Fruit fly (Drosophila melanogaster) whole organism, embryonic: Measurements from ENCODE around the gene CG31861.

Source experiments
- B-H1 ChIP-seq: fragments of 200-800 bp; sonication (Bioruptor generic); IDR thresholded peaks from 3 replicates; pipeline ENCODE4 v1.3.6; 2022; ENCODE audit warnings: missing biosample characterization, missing genetic modification characterization
- BEAF-32 ChIP-seq: fragments of 200-800 bp; sonication (Bioruptor generic); optimal IDR thresholded peaks from 3 replicates; lab custom pipeline; 2017; ENCODE audit warnings: missing biosample characterization, missing genetic modification characterization, mild to moderate bottlenecking, moderate library complexity, missing genetic modification reagents
- CG10267 ChIP-seq: fragments of 200-800 bp; sonication (Bioruptor generic); optimal IDR thresholded peaks from 2 replicates; lab custom pipeline; 2018; ENCODE audit warnings: missing biosample characterization, mild to moderate bottlenecking, missing genetic modification characterization, moderate library complexity
- CG11504 ChIP-seq: fragments of 200-800 bp; sonication (Bioruptor generic); optimal IDR thresholded peaks from 3 replicates; lab custom pipeline; 2019; ENCODE audit warnings: missing biosample characterization, mild to moderate bottlenecking, missing genetic modification characterization, moderate library complexity
- CG12744 ChIP-seq: fragments of 200-800 bp; sonication (Bioruptor generic); optimal IDR thresholded peaks from 2 replicates; lab custom pipeline; 2016; ENCODE audit warnings: missing biosample characterization, missing genetic modification characterization
- CG13624 ChIP-seq: fragments of 200-800 bp; sonication (Bioruptor generic); optimal IDR thresholded peaks from 2 replicates; lab custom pipeline; 2016; ENCODE audit warnings: missing biosample characterization, missing genetic modification characterization
- CG17361 ChIP-seq: fragments of 200-800 bp; sonication (Bioruptor generic); IDR thresholded peaks from 3 replicates; pipeline ENCODE4 v1.3.6; 2022; ENCODE audit warnings: missing biosample characterization, missing genetic modification characterization
- CG18262 ChIP-seq: fragments of 200-800 bp; optimal IDR thresholded peaks from 3 replicates; lab custom pipeline; 2019; ENCODE audit warnings: missing biosample characterization, mild to moderate bottlenecking, missing genetic modification characterization, moderate library complexity
- CG2712 ChIP-seq: fragments of 200-800 bp; optimal IDR thresholded peaks from 3 replicates; lab custom pipeline; 2019; ENCODE audit warnings: missing biosample characterization, mild to moderate bottlenecking, missing genetic modification characterization, moderate library complexity
- CG3995 ChIP-seq: fragments of 200-800 bp; sonication (Bioruptor generic); optimal IDR thresholded peaks from 3 replicates; lab custom pipeline; 2016; ENCODE audit warnings: missing biosample characterization, missing genetic modification characterization
- CG4328 ChIP-seq: fragments of 200-800 bp; sonication (Bioruptor generic); optimal IDR thresholded peaks from 3 replicates; lab custom pipeline; 2017; ENCODE audit warnings: missing biosample characterization, missing genetic modification reagents, missing genetic modification characterization
- CG4424 ChIP-seq: fragments of 200-800 bp; sonication (Bioruptor generic); optimal IDR thresholded peaks from 3 replicates; lab custom pipeline; 2016; ENCODE audit warnings: missing biosample characterization, missing genetic modification characterization
- CG5180 ChIP-seq: fragments of 200-800 bp; sonication (Bioruptor generic); optimal IDR thresholded peaks from 3 replicates; lab custom pipeline; 2017; ENCODE audit warnings: missing biosample characterization, missing genetic modification characterization, mild to moderate bottlenecking, moderate library complexity, missing genetic modification reagents
- CG6683 ChIP-seq: fragments of 200-800 bp; sonication (Bioruptor generic); optimal IDR thresholded peaks from 2 replicates; lab custom pipeline; 2017; ENCODE audit warnings: missing biosample characterization, mild to moderate bottlenecking, missing genetic modification characterization, missing genetic modification reagents
- CG8388 ChIP-seq: fragments of 200-800 bp; sonication (Bioruptor generic); optimal IDR thresholded peaks from 2 replicates; lab custom pipeline; 2019; ENCODE audit warnings: missing biosample characterization, mild to moderate bottlenecking, missing genetic modification characterization, moderate library complexity
- CG9797 ChIP-seq: fragments of 200-800 bp; sonication (Bioruptor generic); optimal IDR thresholded peaks from 3 replicates; lab custom pipeline; 2018; ENCODE audit warnings: missing biosample characterization, mild to moderate bottlenecking, missing genetic modification characterization
- CG9876 ChIP-seq: fragments of 200-800 bp; sonication (Bioruptor generic); optimal IDR thresholded peaks from 2 replicates; lab custom pipeline; 2016; ENCODE audit warnings: missing biosample characterization, missing genetic modification characterization
- CTCF ChIP-seq: fragments of 200-800 bp; sonication (Bioruptor generic); optimal IDR thresholded peaks from 2 replicates; lab custom pipeline; 2017; ENCODE audit warnings: missing biosample characterization, mild to moderate bottlenecking, missing genetic modification characterization, moderate library complexity
- GATAe ChIP-seq: fragments of 200-800 bp; sonication (Bioruptor generic); conservative IDR thresholded peaks from 2 replicates; pipeline ENCODE4 v1.3.6; 2022; ENCODE audit warnings: missing biosample characterization, missing genetic modification characterization
- Hr3 ChIP-seq: fragments of 200-800 bp; sonication (Bioruptor generic); optimal IDR thresholded peaks from 3 replicates; lab custom pipeline; 2016; ENCODE audit warnings: missing biosample characterization, missing genetic modification characterization
- Poxn ChIP-seq: fragments of 200-800 bp; sonication (Bioruptor generic); IDR thresholded peaks from 2 replicates; pipeline ENCODE4 v1.3.6; 2022; ENCODE audit warnings: missing biosample characterization, missing genetic modification characterization
- Trl ChIP-seq, 3 experiments: fragments of >200 bp in 2 of 3; fragments of 200-800 bp in 1 of 3; sonication (Bioruptor generic) in 1 of 3; optimal IDR thresholded peaks; 2 replicates in 1 of 3; 3 replicates in 2 of 3; lab custom pipeline; 2016 to 2017; ENCODE audit warnings: missing biosample characterization in 1 of 3, missing genetic modification characterization in 1 of 3
- ara ChIP-seq: fragments of 200-800 bp; sonication (Bioruptor generic); IDR thresholded peaks from 2 replicates; pipeline ENCODE4 v1.3.6; 2022; ENCODE audit warnings: missing biosample characterization, missing genetic modification characterization
- cwo ChIP-seq: fragments of 200-800 bp; sonication (Bioruptor generic); optimal IDR thresholded peaks from 3 replicates; lab custom pipeline; 2017; ENCODE audit warnings: missing biosample characterization, missing genetic modification characterization, mild to moderate bottlenecking, moderate library complexity, missing genetic modification reagents
- da ChIP-seq: fragments of 200-800 bp; sonication (Bioruptor generic); optimal IDR thresholded peaks from 2 replicates; lab custom pipeline; 2016; ENCODE audit warnings: missing biosample characterization, missing genetic modification characterization
- dmrt11E ChIP-seq: fragments of 200-800 bp; sonication (Bioruptor generic); optimal IDR thresholded peaks from 3 replicates; lab custom pipeline; 2018; ENCODE audit warnings: missing biosample characterization, mild to moderate bottlenecking, missing genetic modification characterization, moderate library complexity
- ems ChIP-seq: fragments of 200-800 bp; sonication (Bioruptor generic); optimal IDR thresholded peaks from 3 replicates; lab custom pipeline; 2016; ENCODE audit warnings: missing biosample characterization, missing genetic modification characterization
- fu2 ChIP-seq: fragments of 200-800 bp; sonication (Bioruptor generic); optimal IDR thresholded peaks from 2 replicates; lab custom pipeline; 2016; ENCODE audit warnings: missing biosample characterization, missing genetic modification characterization
- lola ChIP-seq, 3 experiments: fragments of >200 bp in 2 of 3; fragments of 200-800 bp in 1 of 3; sonication (Bioruptor generic) in 1 of 3; optimal IDR thresholded peaks; 2 replicates each; lab custom pipeline; 2017 to 2019; ENCODE audit warnings: missing biosample characterization in 3 of 3, missing genetic modification characterization in 3 of 3, mild to moderate bottlenecking in 1 of 3, moderate library complexity in 1 of 3
- nmo ChIP-seq: fragments of 200-800 bp; sonication (Bioruptor generic); optimal IDR thresholded peaks from 2 replicates; lab custom pipeline; 2018; ENCODE audit warnings: missing biosample characterization, mild to moderate bottlenecking, missing genetic modification characterization, moderate library complexity
- nom ChIP-seq: fragments of 200-800 bp; sonication (Bioruptor generic); optimal IDR thresholded peaks from 2 replicates; lab custom pipeline; 2017; ENCODE audit warnings: missing biosample characterization, missing genetic modification characterization, mild to moderate bottlenecking, moderate library complexity, missing genetic modification reagents
- pita ChIP-seq: fragments of 200-800 bp; sonication (Bioruptor generic); optimal IDR thresholded peaks from 2 replicates; lab custom pipeline; 2017; ENCODE audit warnings: missing biosample characterization, mild to moderate bottlenecking, missing genetic modification characterization
- sens ChIP-seq: fragments of 200-800 bp; sonication (Bioruptor generic); peaks from one replicate; lab custom pipeline; 2016; ENCODE audit warnings: missing biosample characterization, missing genetic modification characterization
- sqz ChIP-seq: fragments of 200-800 bp; sonication (Bioruptor generic); optimal IDR thresholded peaks from 3 replicates; lab custom pipeline; 2018; ENCODE audit warnings: missing biosample characterization, mild to moderate bottlenecking, missing genetic modification characterization
- stwl ChIP-seq: fragments of 200-800 bp; sonication (Bioruptor generic); optimal IDR thresholded peaks from 3 replicates; lab custom pipeline; 2018; ENCODE audit warnings: missing biosample characterization, mild to moderate bottlenecking, missing genetic modification characterization, moderate library complexity
- tap ChIP-seq: fragments of 200-800 bp; optimal IDR thresholded peaks from 3 replicates; lab custom pipeline; 2019; ENCODE audit warnings: missing biosample characterization, mild to moderate bottlenecking, missing genetic modification characterization, moderate library complexity

Gene CG31861

dm6 chr2L:12115809-12116208 lies 45.8 kb upstream of the CG31861 start (continued):
- TF ChIP-seq da (GFP tag; lab: Kevin White, UChicago) (no peak), BEAF-32 (GFP tag; lab: Kevin White, UChicago) (no peak), CG11504 (tag; lab: Kevin White, UChicago) (peak; percentile 16), CG10267 (tag; lab: Kevin White, UChicago) (peak; percentile 25), dmrt11E (tag; lab: Kevin White, UChicago) (peak; percentile 8), CG13624 (GFP tag; lab: Kevin White, UChicago) (no peak), CG18262 (tag; lab: Kevin White, UChicago) (peak; percentile 58), CG8388 (GFP tag; lab: Kevin White, UChicago) (peak; percentile 0), CG12744 (GFP tag; lab: Kevin White, UChicago) (no peak), CG4328 (GFP tag; lab: Kevin White, UChicago) (no peak), CG2712 (tag; lab: Kevin White, UChicago) (peak; percentile 61), nmo (peak; percentile 21)

- TF ChIP-seq CG4424 (GFP tag; lab: Kevin White, UChicago) (peak; percentile 7), GATAe (GFP tag; lab: Robert Waterston, UW) (no peak), nmo (peak; percentile 6), cwo (GFP tag; lab: Kevin White, UChicago) (no peak), nom (no peak), lola (GFP tag; optimal IDR thresholded peaks at IDR 0.05; lab: Kevin White, UChicago) (peak in 1 of 3 experiments; percentile 17), ara (GFP tag; lab: Robert Waterston, UW) (no peak), CG11504 (tag; lab: Kevin White, UChicago) (peak; percentile 49), tap (tag; lab: Kevin White, UChicago) (no peak), CG5180 (GFP tag; lab: Kevin White, UChicago) (peak; percentile 79), CG17361 (GFP tag; lab: Robert Waterston, UW) (0 out of 3 replicates have a peak, but pooled peaks have one; percentile 42), dmrt11E (tag; lab: Kevin White, UChicago) (no peak), sens (GFP tag; lab: Kevin White, UChicago) (peak; percentile 85), CG9876 (GFP tag; lab: Kevin White, UChicago) (no peak)
- TF ChIP-seq, all 482 proteins: peak for 7
Observed at dm6 chr2L:12120000-12120399, 41.6 kb upstream of the CG31861 start.

DNA sequence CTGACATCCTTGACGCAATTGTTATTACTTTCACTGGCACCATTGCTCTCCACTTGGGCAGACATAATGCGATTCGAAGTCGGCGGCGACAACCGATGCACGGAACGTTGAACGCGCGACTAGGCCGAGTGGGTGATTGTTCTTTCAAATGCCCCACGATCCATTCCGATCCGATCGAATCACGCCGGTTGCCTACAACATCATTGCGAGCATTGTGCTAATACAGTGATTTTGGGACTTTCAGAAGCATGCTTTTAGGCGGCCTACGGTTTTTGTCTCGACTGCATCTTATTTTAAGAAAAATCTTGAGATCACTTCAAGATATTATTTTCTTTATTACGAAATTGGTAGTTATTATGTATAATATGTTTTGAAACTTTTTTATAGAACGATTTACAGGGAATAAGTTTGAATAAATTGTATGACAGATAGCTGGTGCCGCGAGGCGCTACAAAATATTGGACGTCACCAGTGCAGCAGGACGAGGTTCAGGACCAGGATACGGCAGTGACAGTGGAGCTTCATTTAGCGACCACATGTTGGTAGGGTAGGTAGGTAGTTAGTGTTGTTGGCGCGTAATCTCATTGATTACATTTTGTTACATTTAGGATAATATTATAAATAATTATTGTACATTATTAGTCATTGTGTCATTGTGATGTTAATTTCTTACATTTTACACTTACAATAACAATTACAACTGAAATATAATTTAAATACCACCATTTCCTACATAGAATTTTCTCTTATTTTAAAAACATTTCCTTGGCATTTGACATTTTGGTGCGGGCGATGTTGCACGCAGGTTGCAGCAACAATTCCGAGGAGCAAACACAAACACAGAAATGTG lies 28.1 kb upstream of the CG31861 start, which contains the start of gene rho-6:
TSS of gene rho-6 (minus strand) at position 137 of the 850 bp plus-strand sequence.
- TF ChIP-seq CG11504 (tag; lab: Kevin White, UChicago), result peak; percentile 95
- no peak for TF ChIP-seq ems (GFP tag; lab: Kevin White, UChicago)
- TF ChIP-seq Poxn, result no peak
- TF ChIP-seq stwl, result peak; percentile 29
- TF ChIP-seq CTCF (GFP tag; lab: Kevin White, UChicago), result peak; percentile 41
- TF ChIP-seq fu2 (GFP tag; lab: Kevin White, UChicago), result no peak
- TF ChIP-seq CG3995 (GFP tag; lab: Kevin White, UChicago), result peak; percentile 93
- peak; percentile 70 for TF ChIP-seq sens (GFP tag; lab: Kevin White, UChicago)
- TF ChIP-seq pita, result peak; percentile 13
- no peak for TF ChIP-seq B-H1 (GFP tag; lab: Robert Waterston, UW)
- TF ChIP-seq Hr3 (GFP tag; lab: Kevin White, UChicago), result no peak
- TF ChIP-seq CG6683 (GFP tag; lab: Kevin White, UChicago), result no peak
- peak; percentile 43 for TF ChIP-seq CG5180 (GFP tag; lab: Kevin White, UChicago)

- TF ChIP-seq Trl (optimal IDR thresholded peaks at IDR 0.05; lab: Kevin White, UChicago) (peak; percentile 73 to 84), Trl (GFP tag; optimal IDR thresholded peaks at IDR 0.05; lab: Kevin White, UChicago) (no peak), sqz (GFP tag; lab: Kevin White, UChicago) (peak; percentile 13), CG9797 (no peak)
Observed at dm6 chr2L:12134125-12134378, 27.5 kb upstream of the CG31861 start.
